Worm (Caenorhabditis elegans) whole organism, young adult: ENCODE data around the gene cht-3.

ENCODE experiments used
- D2030.7 ChIP-seq: fragments of 200-800 bp; sonication (Bioruptor generic); IDR thresholded peaks from 2 replicates; pipeline ENCODE4 v1.3.6; 2022; ENCODE audit warnings: missing genetic modification reagents, missing genetic modification characterization, missing compliant biosample characterization
- ama-1 ChIP-seq, 3 experiments: fragments of 150-350 bp in 1 of 3; sonication (generic microtip) in 2 of 3; optimal IDR thresholded peaks; 2 replicates each; lab custom pipeline; 2014 to 2018; ENCODE audit warnings: missing biosample characterization in 2 of 3, missing genetic modification characterization in 2 of 3, missing genetic modification reagents in 2 of 3
- ceh-27 ChIP-seq: fragments of 200-800 bp; sonication (Bioruptor generic); optimal IDR thresholded peaks from 2 replicates; lab custom pipeline; 2018; ENCODE audit warnings: mild to moderate bottlenecking, missing genetic modification characterization, moderate library complexity, missing compliant biosample characterization
- ceh-58 ChIP-seq: fragments of 200-800 bp; sonication (Bioruptor generic); IDR thresholded peaks from 2 replicates; pipeline ENCODE4 v1.3.6; 2022; ENCODE audit warnings: missing genetic modification characterization, missing compliant biosample characterization
- ets-4 ChIP-seq: fragments of 200-800 bp; sonication (Bioruptor generic); optimal IDR thresholded peaks from 2 replicates; lab custom pipeline; 2018; ENCODE audit warnings: mild to moderate bottlenecking, missing genetic modification characterization, missing compliant biosample characterization
- sea-2 ChIP-seq: fragments of 200-800 bp; sonication (Bioruptor generic); IDR thresholded peaks from 2 replicates; pipeline ENCODE4 v1.3.6; 2022; ENCODE audit warnings: missing genetic modification characterization, missing compliant biosample characterization

ce11 chrIV:6964508-6964907 is 38.9 kb upstream of the cht-3 start, which contains the start of gene B0478.3:
- TF ChIP-seq ets-4 (GFP tag; lab: Kevin White, UChicago): no peak
- no peak for TF ChIP-seq ceh-58 (GFP tag; lab: Robert Waterston, UW)
- no peak for TF ChIP-seq sea-2 (GFP tag; lab: Robert Waterston, UW)
- TF ChIP-seq ama-1 (optimal IDR thresholded peaks at IDR 0.05; lab: Kevin White, UChicago): no peak
- TF ChIP-seq ama-1 (GFP tag; optimal IDR thresholded peaks at IDR 0.05; lab: Kevin White, UChicago): no peak
- TF ChIP-seq D2030.7 (GFP tag; lab: Robert Waterston, UW): no peak
- no peak for TF ChIP-seq ceh-27 (GFP tag; lab: Kevin White, UChicago)
